Worm (Caenorhabditis elegans) whole organism, late embryonic: ENCODE results near the gene K02B2.6.

Experiments
- K02D7.2 ChIP-seq: sonication (generic microtip); optimal IDR thresholded peaks from 2 replicates; lab custom pipeline; 2017; ENCODE audit warnings: mild to moderate bottlenecking, missing genetic modification characterization, missing compliant biosample characterization
- hlh-30 ChIP-seq: sonication (generic microtip); optimal IDR thresholded peaks from 2 replicates; lab custom pipeline; 2017; ENCODE audit warnings: antibody characterized with exemption, missing genetic modification characterization, missing compliant biosample characterization; ENCODE audit not compliant: insufficient read depth
- pag-3 ChIP-seq: sonication (generic microtip); optimal IDR thresholded peaks from 2 replicates; lab custom pipeline; 2016; ENCODE audit warnings: missing compliant biosample characterization, missing genetic modification characterization, borderline replicate concordance
- rnt-1 ChIP-seq: sonication (generic microtip); optimal IDR thresholded peaks from 2 replicates; lab custom pipeline; 2016; ENCODE audit warnings: missing genetic modification characterization, missing compliant biosample characterization

DNA sequence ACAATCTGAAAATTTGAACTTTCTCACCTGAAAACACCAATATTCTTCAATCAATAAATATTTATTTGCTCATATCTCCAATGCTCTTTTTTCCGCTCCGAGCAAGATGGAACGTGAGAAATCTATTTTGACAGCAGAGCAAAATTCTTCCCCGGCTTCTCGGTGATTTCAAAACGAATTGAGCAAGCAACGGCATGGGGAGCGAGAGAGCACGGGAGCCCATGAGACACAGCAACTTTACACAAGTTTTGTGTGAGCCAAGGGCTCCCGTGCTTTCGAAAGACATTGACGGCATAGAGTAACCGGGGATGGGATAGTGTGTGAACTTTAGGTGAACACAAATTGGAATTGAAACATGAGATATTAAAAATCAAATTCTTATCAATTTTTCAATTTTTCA lies 24.8 kb upstream of the K02B2.6 start:
- TF ChIP-seq pag-3 (tag; lab: Kevin White, UChicago), result no peak
- TF ChIP-seq hlh-30, result no peak
- no peak for TF ChIP-seq K02D7.2 (tag; lab: Kevin White, UChicago)
- TF ChIP-seq rnt-1, result no peak
